Worm (Caenorhabditis elegans) whole organism, L4/young adult: ENCODE results near the gene srg-5.

Experiments
- W03F9.2 ChIP-seq: fragments of 150-350 bp; optimal IDR thresholded peaks from 2 replicates; lab custom pipeline; 2014; ENCODE audit warnings: missing biosample characterization, missing genetic modification characterization
- dao-5 ChIP-seq: sonication (generic microtip); optimal IDR thresholded peaks from 2 replicates; lab custom pipeline; 2016; ENCODE audit warnings: missing genotype, missing genetic modification characterization, moderate library complexity, missing compliant biosample characterization
- him-1 ChIP-seq: sonication (generic microtip); optimal IDR thresholded peaks from 2 replicates; lab custom pipeline; 2016; ENCODE audit warnings: missing genotype, missing genetic modification reagents, missing genetic modification characterization, missing compliant biosample characterization

Gene srg-5

DNA sequence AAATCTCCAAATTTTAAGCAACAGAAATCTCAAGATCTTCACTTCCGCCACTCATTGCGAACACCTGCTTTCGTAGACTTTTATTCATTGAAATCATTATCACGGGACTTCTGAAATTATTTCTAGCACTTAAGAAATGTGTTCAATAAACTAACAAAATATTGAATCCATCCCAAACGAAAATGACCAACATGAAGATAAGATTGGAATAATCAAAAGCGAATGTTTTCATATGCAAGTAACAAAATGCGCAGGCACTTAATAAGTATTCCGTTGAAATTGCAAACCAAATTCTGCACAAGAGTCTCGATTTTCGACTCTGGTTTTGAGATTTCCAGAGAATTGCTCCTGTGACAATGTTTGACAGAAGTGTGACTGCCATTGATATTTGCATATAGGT, at the start of gene srg-5:
srg-5 (minus strand) TSS at position 101 of the 400 bp plus-strand sequence.
- TF ChIP-seq him-1 (tag; lab: Kevin White, UChicago) (no peak), W03F9.2 (tag; lab: Kevin White, UChicago) (no peak), dao-5 (tag; lab: Kevin White, UChicago) (no peak)

DNA sequence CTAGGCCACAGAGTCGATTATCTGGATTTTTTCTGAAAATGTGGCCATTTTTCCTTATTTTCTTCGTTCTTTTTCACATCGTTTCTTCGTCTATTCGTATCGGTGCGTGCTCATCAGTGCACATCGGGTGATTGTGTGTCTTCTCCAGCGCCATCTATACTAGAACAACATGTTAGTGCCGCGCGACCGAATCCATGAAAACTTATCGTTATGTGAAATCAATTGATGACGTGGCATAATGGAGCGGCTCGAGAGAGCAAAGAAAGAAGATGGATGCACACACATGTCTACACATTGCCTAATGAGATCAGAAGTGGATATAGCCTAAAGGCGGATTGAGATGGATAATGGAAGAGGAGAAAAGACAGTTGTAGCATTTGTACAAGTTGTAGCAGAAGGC, 47.9 kb upstream of the srg-5 start:
- TF ChIP-seq him-1 (tag; lab: Kevin White, UChicago) (no peak), W03F9.2 (tag; lab: Kevin White, UChicago) (no peak), dao-5 (tag; lab: Kevin White, UChicago) (no peak)

DNA sequence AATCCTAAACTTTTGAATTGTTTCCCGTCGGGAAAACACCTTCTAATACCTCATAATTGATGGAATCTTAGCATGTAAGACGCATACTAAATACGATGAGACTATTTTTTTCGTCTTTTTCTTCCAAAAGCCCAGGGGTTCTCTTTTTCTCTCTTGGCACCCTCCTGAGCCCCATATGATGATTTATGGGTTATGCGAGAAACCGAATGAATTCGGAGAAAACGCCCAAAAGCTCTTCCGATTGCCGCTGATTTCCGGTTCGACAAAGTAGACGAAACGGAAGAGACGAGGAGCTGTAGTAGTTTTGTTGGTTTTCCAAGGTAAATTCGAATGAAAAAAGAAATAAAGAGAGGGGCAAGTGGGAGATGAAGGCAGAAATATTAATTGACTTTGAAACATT, 47.1 kb upstream of the srg-5 start:
- TF ChIP-seq him-1 (tag; lab: Kevin White, UChicago) (no peak), W03F9.2 (tag; lab: Kevin White, UChicago) (no peak), dao-5 (tag; lab: Kevin White, UChicago) (no peak)

DNA sequence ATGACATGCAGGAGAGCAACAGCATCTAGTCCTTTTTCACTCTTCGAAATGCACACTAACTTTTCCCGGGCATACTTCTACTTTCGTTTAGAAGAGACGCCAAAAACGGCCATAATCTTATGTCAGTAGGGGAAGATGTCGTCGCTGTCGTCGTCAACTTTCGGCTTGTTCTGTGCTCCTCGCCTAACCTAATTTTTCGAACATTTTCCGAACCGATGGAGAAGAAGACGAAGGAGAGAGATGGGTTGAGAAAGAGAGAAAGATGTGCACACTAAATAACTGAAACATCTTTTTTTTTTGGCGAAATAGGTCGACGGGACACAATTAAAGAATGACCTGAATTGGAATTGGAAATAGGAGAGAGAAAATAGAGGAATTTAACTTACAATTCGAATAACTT, 46.0 kb upstream of the srg-5 start:
- TF ChIP-seq W03F9.2 (tag; lab: Kevin White, UChicago) = no peak
- TF ChIP-seq him-1 (tag; lab: Kevin White, UChicago) = no peak
- no peak for TF ChIP-seq dao-5 (tag; lab: Kevin White, UChicago)

DNA sequence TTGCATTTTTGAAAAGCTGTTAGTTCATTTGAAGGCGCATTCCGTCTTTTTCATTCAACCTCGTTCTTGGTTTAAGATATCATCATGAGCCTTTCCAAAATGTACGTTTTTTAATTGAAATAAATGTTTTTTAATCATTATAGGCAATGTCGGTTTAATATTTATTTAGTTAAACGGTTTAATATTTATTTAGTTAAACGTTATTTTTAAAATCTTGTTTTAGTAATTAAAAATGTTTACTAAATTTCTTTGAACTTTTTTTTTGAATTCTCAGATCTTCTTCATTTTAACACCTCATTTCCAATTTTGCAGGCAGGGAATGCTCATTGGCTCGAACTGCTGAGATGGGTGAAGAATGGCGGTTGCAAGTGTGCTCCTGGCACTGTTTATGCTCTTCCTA, 44.7 kb upstream of the srg-5 start, which contains the start of gene gar-2:
gar-2 (plus strand) TSS at position 301 of the 400 bp plus-strand sequence.
- TF ChIP-seq dao-5 (tag; lab: Kevin White, UChicago) (no peak), W03F9.2 (tag; lab: Kevin White, UChicago) (no peak), him-1 (tag; lab: Kevin White, UChicago) (no peak)

DNA sequence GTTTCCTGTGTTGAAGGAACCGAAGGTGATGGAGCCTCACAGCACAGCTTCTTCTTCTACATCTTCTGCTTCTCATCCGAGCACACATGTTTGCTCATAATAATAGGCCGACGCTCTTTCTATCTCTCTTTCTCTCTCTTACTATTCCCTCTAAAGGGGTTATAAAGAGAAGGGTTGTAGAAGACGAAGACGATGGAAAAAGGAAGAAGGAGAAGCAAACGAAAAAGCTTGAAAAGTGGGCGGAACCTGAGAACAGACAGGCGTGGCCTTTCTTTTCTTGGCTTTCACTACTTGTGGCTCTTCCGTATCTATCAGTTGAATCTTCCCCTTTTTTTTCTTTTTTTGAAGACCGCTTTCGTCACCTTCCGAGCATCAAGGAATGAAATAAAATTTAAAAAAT, 43.5 kb upstream of the srg-5 start:
- TF ChIP-seq dao-5 (tag; lab: Kevin White, UChicago) (no peak), W03F9.2 (tag; lab: Kevin White, UChicago) (no peak), him-1 (tag; lab: Kevin White, UChicago) (no peak)

DNA sequence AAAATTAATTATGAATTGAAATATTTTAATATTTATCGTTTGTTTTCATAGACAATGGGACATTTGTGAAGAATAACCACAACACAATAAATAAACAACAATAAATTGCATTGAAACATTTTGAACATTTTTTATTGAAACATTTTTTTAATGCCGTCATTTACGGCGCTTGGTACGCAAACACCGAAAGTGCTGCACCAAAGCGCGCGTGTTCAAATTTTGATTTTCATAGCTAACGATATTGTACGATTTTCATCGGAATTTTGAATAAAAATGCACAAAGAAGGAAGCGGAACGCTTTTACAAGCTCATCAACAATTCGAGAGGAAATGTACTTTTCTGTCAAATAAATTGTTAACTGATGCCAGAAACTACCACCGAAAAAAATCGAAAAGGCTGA, 39.4 kb upstream of the srg-5 start:
- TF ChIP-seq him-1 (tag; lab: Kevin White, UChicago) (no peak), W03F9.2 (tag; lab: Kevin White, UChicago) (no peak), dao-5 (tag; lab: Kevin White, UChicago) (no peak)

DNA sequence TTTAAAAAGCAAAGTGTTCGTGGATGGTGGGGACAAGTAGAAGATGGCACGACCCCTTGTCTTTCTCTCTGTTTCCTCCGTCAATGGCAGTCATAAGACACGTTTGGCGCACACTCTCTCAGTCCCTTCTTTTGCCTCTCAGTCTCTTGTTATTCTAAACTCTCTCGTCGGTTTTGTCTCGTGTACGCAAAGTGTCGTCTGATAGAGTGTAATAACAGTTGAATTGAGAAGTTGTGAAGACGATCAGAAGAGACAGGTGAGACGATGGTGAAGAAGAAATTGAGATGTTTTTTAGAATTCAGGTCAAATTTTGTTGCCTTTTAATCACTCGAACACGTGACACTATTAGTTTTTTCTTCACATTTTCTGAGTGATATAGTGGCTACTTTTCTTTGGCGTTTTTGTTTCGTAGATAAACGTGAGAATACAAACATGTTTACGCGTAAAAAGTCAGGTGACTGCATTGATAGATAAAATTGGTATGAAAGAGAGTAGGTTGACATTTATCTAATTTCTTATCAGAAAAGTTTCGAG, 38.8 kb upstream of the srg-5 start, which contains the start of gene F47D12.9:
F47D12.9 (minus strand) TSS at position 267 of the 534 bp plus-strand sequence.
- TF ChIP-seq him-1 (tag; lab: Kevin White, UChicago) (peak; percentile 45), dao-5 (tag; lab: Kevin White, UChicago) (no peak)

DNA sequence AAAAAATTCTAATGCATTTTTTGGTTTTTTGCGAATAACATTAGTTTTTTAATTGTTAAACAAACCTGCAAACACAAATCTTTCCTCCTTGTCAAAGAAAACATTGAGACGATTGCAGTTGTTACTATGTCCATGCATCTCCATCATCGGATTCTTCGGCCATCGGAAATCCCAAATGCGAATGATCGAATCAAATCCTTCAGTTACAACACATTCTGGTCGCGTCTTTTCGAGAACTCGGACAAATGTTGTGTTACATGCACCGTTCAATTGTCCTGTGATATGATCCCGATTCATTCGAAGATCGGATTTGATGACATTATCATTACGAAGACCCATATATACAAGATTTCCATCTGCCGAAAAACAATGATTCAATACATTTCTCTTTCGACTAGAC, 36.0 kb upstream of the srg-5 start:
- TF ChIP-seq him-1 (tag; lab: Kevin White, UChicago) (no peak), dao-5 (tag; lab: Kevin White, UChicago) (no peak), W03F9.2 (tag; lab: Kevin White, UChicago) (no peak)

DNA sequence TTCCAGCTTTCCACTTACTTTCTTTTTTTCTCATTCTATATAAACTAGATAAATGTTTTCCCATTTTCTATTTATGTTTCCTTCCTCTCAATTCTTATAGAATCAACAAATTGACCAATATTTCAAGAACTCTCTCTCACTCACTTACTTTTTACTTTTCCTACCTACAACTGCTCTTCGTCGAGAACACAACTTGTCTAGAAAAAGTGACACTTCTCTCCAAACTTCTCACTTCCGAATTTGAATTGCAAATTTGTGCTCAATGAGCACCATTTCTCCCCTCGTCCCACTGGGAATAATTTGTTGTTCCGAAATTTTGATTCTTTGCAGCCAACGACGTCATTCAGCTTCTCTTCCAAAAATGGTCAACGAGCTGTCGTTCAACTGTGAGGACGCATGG, 33.8 kb upstream of the srg-5 start, which contains the start of gene F47D12.3:
F47D12.3 (plus strand) TSS at position 331 of the 400 bp plus-strand sequence.
- TF ChIP-seq him-1 (tag; lab: Kevin White, UChicago) (no peak), dao-5 (tag; lab: Kevin White, UChicago) (no peak), W03F9.2 (tag; lab: Kevin White, UChicago) (no peak)

DNA sequence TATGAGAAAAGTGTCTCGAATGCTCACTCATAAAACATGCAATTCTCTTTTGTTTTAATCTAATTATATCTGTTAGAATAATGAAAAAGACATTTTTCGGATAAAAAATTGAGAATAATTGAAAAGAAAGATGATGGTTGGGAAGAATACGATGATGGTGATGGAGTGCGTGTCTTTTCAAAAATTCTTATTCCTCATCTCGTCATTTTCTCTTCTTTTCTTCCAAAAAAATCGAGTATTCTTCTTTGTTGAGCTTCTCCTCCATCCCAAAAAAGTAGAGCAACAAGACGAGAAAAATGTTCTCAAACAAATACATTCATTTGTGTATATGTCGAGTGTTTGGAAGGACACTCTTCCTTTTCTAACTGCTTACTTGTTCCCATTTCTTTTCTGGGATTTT, 33.3 kb upstream of the srg-5 start:
- no peak for TF ChIP-seq dao-5 (tag; lab: Kevin White, UChicago)

DNA sequence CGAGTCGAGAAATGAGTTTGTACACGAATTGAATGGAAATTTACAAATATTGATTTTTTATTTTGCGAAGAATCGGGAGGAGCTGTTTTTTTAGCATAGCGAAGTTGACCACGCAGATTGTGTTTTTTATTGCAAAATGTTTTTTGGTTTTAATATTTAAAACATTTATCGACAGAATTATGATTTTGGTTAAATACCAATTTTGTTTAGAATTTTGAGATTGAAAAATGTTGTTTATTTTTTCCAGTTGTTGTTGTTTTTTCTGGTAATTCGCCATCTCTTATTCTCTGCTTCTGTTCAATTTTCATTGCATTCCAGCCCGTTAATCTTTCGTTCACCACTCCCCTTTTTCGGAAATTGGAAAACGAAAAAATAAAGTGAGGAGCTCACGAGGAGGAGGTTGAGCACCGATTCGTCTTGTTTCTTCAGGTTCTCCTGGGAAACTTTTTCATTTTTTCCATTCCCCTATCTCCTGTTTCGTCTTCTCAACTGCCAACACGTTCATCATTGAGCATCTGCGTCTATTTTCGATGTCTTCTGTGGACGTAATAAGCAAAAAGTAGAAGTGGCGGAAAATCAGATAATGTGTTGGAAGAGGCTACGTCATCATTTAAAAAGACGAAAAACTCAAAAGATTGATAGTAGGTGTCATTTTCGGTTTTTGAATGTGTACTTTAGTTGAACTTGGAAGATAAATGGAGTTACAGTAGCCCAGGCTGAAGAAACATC, 31.8 kb upstream of the srg-5 start, which contains the start of gene F47D12.7:
F47D12.7 (minus strand) TSS at position 51 of the 729 bp plus-strand sequence.
- TF ChIP-seq dao-5 (tag; lab: Kevin White, UChicago) = no peak
- no peak for TF ChIP-seq him-1 (tag; lab: Kevin White, UChicago)
- no peak for TF ChIP-seq W03F9.2 (tag; lab: Kevin White, UChicago)

DNA sequence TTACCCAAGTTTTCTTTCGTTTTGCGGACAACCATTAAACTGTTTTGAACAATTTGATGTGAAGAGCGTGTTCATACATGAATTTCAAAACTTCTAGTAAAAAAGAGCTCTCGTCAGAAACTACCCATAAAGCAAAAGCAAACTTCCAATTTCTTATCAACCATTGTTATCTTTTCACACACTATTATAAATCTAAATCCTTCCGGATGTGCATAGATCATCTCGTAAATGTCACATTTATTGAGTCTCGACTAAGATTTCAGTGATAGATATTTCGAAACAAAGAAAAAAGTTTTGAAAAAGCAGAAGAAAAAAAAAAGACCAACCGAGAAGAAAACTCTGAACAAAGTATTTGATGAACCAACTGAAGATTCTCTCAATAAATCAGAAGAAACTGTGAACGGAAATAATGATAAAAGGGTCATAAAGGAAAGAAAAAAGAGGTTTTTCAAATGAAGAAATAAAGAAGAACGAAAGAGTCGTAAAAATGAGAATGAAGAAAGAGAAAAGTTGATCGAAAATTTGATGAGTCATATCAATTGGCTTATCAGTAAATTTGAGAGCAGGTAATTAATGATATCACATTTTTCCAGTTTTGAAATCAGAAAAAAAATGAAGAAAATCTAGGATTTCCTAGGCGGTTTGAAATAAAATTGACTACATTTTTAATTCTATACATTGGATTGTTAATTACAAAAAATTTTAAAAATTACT, 26.3 kb upstream of the srg-5 start:
- TF ChIP-seq W03F9.2 (tag; lab: Kevin White, UChicago) (no peak), him-1 (tag; lab: Kevin White, UChicago) (no peak), dao-5 (tag; lab: Kevin White, UChicago) (no peak)
